Worm (Caenorhabditis elegans) whole organism, midembryonic: ENCODE results near the gene W02A2.5.

Experiments
- T22C8.4 ChIP-seq: fragments of 200-800 bp; sonication (Bioruptor generic); IDR thresholded peaks from 2 replicates; pipeline ENCODE4 v1.3.6; 2022; ENCODE audit warnings: missing genetic modification characterization, missing compliant biosample characterization
- cog-1 ChIP-seq: sonication (generic microtip); optimal IDR thresholded peaks from 2 replicates; lab custom pipeline; 2016; ENCODE audit warnings: missing genetic modification characterization, missing compliant biosample characterization
- flt-1 ChIP-seq: fragments of 200-800 bp; sonication (Bioruptor generic); IDR thresholded peaks from 2 replicates; pipeline ENCODE4 v1.3.6; 2022; ENCODE audit warnings: missing genetic modification characterization, missing compliant biosample characterization
- klf-2 ChIP-seq: fragments of 200-800 bp; sonication (Bioruptor generic); conservative IDR thresholded peaks from 2 replicates; pipeline ENCODE4 v1.3.6; 2022; ENCODE audit warnings: missing genetic modification reagents, missing genetic modification characterization, missing compliant biosample characterization
- med-1 ChIP-seq: sonication (generic microtip); optimal IDR thresholded peaks from 2 replicates; lab custom pipeline; 2017; ENCODE audit warnings: missing genetic modification characterization, mild to moderate bottlenecking, missing compliant biosample characterization, antibody characterized with exemption, missing genetic modification reagents; ENCODE audit not compliant: insufficient read depth
- ref-1 ChIP-seq: fragments of 200-800 bp; sonication (Bioruptor generic); conservative IDR thresholded peaks from 2 replicates; pipeline ENCODE4 v1.3.6; 2022; ENCODE audit warnings: missing genetic modification reagents, missing genetic modification characterization, missing compliant biosample characterization
- tab-1 ChIP-seq: fragments of 200-800 bp; sonication (Bioruptor generic); IDR thresholded peaks from 2 replicates; pipeline ENCODE4 v1.3.6; 2022; ENCODE audit warnings: missing genetic modification characterization, missing compliant biosample characterization
- ztf-23 ChIP-seq: fragments of 200-800 bp; sonication (Bioruptor generic); IDR thresholded peaks from 2 replicates; pipeline ENCODE4 v1.3.6; 2022; ENCODE audit warnings: missing genetic modification reagents, missing genetic modification characterization, missing compliant biosample characterization
- ztf-29 ChIP-seq: fragments of 200-800 bp; sonication (Bioruptor generic); IDR thresholded peaks from 2 replicates; pipeline ENCODE4 v1.3.6; 2022; ENCODE audit warnings: missing genetic modification reagents, missing genetic modification characterization, missing compliant biosample characterization

Gene W02A2.5

ce11 chrIV:13334287-13334686, 8.4 kb upstream of the W02A2.5 start:
- no peak for TF ChIP-seq T22C8.4 (GFP tag; lab: Robert Waterston, UW)
- no peak for TF ChIP-seq ref-1 (GFP tag; lab: Robert Waterston, UW)
- no peak for TF ChIP-seq ztf-23 (GFP tag; lab: Robert Waterston, UW)
- no peak for TF ChIP-seq cog-1 (tag; lab: Kevin White, UChicago)
- no peak for TF ChIP-seq ztf-29 (GFP tag; lab: Robert Waterston, UW)
- TF ChIP-seq med-1 (GFP tag; lab: Kevin White, UChicago): no peak
- no peak for TF ChIP-seq tab-1 (GFP tag; lab: Robert Waterston, UW)
- no peak for TF ChIP-seq flt-1 (GFP tag; lab: Robert Waterston, UW)
- TF ChIP-seq klf-2 (GFP tag; lab: Robert Waterston, UW): no peak

ce11 chrIV:13346078-13346477, 3.4 kb downstream of the W02A2.5 start:
- TF ChIP-seq cog-1 (tag; lab: Kevin White, UChicago) (no peak), T22C8.4 (GFP tag; lab: Robert Waterston, UW) (no peak)

- no peak for TF ChIP-seq T22C8.4 (GFP tag; lab: Robert Waterston, UW)
- no peak for TF ChIP-seq med-1 (GFP tag; lab: Kevin White, UChicago)
- TF ChIP-seq ztf-29 (GFP tag; lab: Robert Waterston, UW): no peak
- no peak for TF ChIP-seq ztf-23 (GFP tag; lab: Robert Waterston, UW)
- no peak for TF ChIP-seq ref-1 (GFP tag; lab: Robert Waterston, UW)
- TF ChIP-seq cog-1 (tag; lab: Kevin White, UChicago): no peak
Observed at ce11 chrIV:13347232-13347715, 4.6 kb downstream of the W02A2.5 start, which contains the start of gene W02A2.9. Gene W02A2.9, plus strand, starts transcription at chrIV:13347665.

- TF ChIP-seq klf-2 (GFP tag; lab: Robert Waterston, UW): no peak
- TF ChIP-seq flt-1 (GFP tag; lab: Robert Waterston, UW): no peak
- TF ChIP-seq tab-1 (GFP tag; lab: Robert Waterston, UW): no peak
- TF ChIP-seq T22C8.4 (GFP tag; lab: Robert Waterston, UW): no peak
Observed at ce11 chrIV:13348592-13348991, 5.9 kb downstream of the W02A2.5 start, which contains the start of gene W02A2.12. Gene W02A2.12, minus strand, starts transcription at chrIV:13348831.

ce11 chrIV:13353143-13353773, 10.6 kb downstream of the W02A2.5 start, which contains the start of the genes rec-8 and mex-5:
Gene rec-8, minus strand, starts transcription at chrIV:13353193.
Gene mex-5, plus strand, starts transcription at chrIV:13353723.
- no peak for TF ChIP-seq klf-2 (GFP tag; lab: Robert Waterston, UW)
- TF ChIP-seq med-1 (GFP tag; lab: Kevin White, UChicago): no peak
- no peak for TF ChIP-seq flt-1 (GFP tag; lab: Robert Waterston, UW)
- TF ChIP-seq ztf-23 (GFP tag; lab: Robert Waterston, UW): no peak
- no peak for TF ChIP-seq tab-1 (GFP tag; lab: Robert Waterston, UW)
- no peak for TF ChIP-seq ref-1 (GFP tag; lab: Robert Waterston, UW)
- no peak for TF ChIP-seq ztf-29 (GFP tag; lab: Robert Waterston, UW)
- no peak for TF ChIP-seq cog-1 (tag; lab: Kevin White, UChicago)
- no peak for TF ChIP-seq T22C8.4 (GFP tag; lab: Robert Waterston, UW)

- TF ChIP-seq tab-1 (GFP tag; lab: Robert Waterston, UW): no peak
- no peak for TF ChIP-seq ztf-23 (GFP tag; lab: Robert Waterston, UW)
- TF ChIP-seq ztf-29 (GFP tag; lab: Robert Waterston, UW): no peak
- no peak for TF ChIP-seq cog-1 (tag; lab: Kevin White, UChicago)
- TF ChIP-seq ref-1 (GFP tag; lab: Robert Waterston, UW): no peak
- TF ChIP-seq T22C8.4 (GFP tag; lab: Robert Waterston, UW): no peak
- TF ChIP-seq klf-2 (GFP tag; lab: Robert Waterston, UW): no peak
- TF ChIP-seq med-1 (GFP tag; lab: Kevin White, UChicago): no peak
- no peak for TF ChIP-seq flt-1 (GFP tag; lab: Robert Waterston, UW)
Observed at ce11 chrIV:13354044-13354443, 11.4 kb downstream of the W02A2.5 start.

ce11 chrIV:13356005-13356404, 13.3 kb downstream of the W02A2.5 start:
- TF ChIP-seq ref-1 (GFP tag; lab: Robert Waterston, UW): no peak

- TF ChIP-seq med-1 (GFP tag; lab: Kevin White, UChicago) (no peak), klf-2 (GFP tag; lab: Robert Waterston, UW) (no peak), ref-1 (GFP tag; lab: Robert Waterston, UW) (no peak), cog-1 (tag; lab: Kevin White, UChicago) (no peak), flt-1 (GFP tag; lab: Robert Waterston, UW) (no peak), tab-1 (GFP tag; lab: Robert Waterston, UW) (no peak), ztf-29 (GFP tag; lab: Robert Waterston, UW) (no peak), ztf-23 (GFP tag; lab: Robert Waterston, UW) (no peak), T22C8.4 (GFP tag; lab: Robert Waterston, UW) (no peak)
Observed at ce11 chrIV:13358488-13358887, 15.8 kb downstream of the W02A2.5 start, which contains the start of gene W02A2.8. Gene W02A2.8, minus strand, starts transcription at chrIV:13358588.

ce11 chrIV:13360144-13360543, 17.5 kb downstream of the W02A2.5 start, which contains the start of gene Y62E10A.3:
Gene Y62E10A.3, minus strand, starts transcription at chrIV:13360244.
- no peak for TF ChIP-seq klf-2 (GFP tag; lab: Robert Waterston, UW)
- TF ChIP-seq cog-1 (tag; lab: Kevin White, UChicago): no peak
- TF ChIP-seq T22C8.4 (GFP tag; lab: Robert Waterston, UW): no peak
- no peak for TF ChIP-seq tab-1 (GFP tag; lab: Robert Waterston, UW)
- TF ChIP-seq ref-1 (GFP tag; lab: Robert Waterston, UW): no peak
- no peak for TF ChIP-seq flt-1 (GFP tag; lab: Robert Waterston, UW)
- TF ChIP-seq med-1 (GFP tag; lab: Kevin White, UChicago): no peak
- no peak for TF ChIP-seq ztf-29 (GFP tag; lab: Robert Waterston, UW)
- no peak for TF ChIP-seq ztf-23 (GFP tag; lab: Robert Waterston, UW)
